Fruit fly (Drosophila melanogaster) whole organism, adult: Measurements from ENCODE around the gene fzy.

Experiments
- CG14711 ChIP-seq: fragments of 200-800 bp; sonication (Bioruptor generic); optimal IDR thresholded peaks from 2 replicates; lab custom pipeline; 2018; ENCODE audit warnings: missing biosample characterization, mild to moderate bottlenecking, missing genetic modification characterization, moderate library complexity
- CG1620 ChIP-seq: fragments of 200-800 bp; sonication (Bioruptor generic); optimal IDR thresholded peaks from 2 replicates; lab custom pipeline; 2016; ENCODE audit warnings: missing biosample characterization, missing genetic modification characterization
- CG33017 ChIP-seq: fragments of 200-800 bp; sonication (Bioruptor generic); optimal IDR thresholded peaks from 2 replicates; lab custom pipeline; 2018; ENCODE audit warnings: missing biosample characterization, mild to moderate bottlenecking, missing genetic modification characterization, moderate library complexity
- CG5204 ChIP-seq: fragments of 200-800 bp; sonication (Bioruptor generic); optimal IDR thresholded peaks from 2 replicates; lab custom pipeline; 2016; ENCODE audit warnings: missing biosample characterization, missing genetic modification characterization
- CG7101 ChIP-seq: fragments of 200-800 bp; sonication (Bioruptor generic); optimal IDR thresholded peaks from 2 replicates; lab custom pipeline; 2018; ENCODE audit warnings: missing biosample characterization, mild to moderate bottlenecking, missing genetic modification characterization, moderate library complexity
- Clk ChIP-seq: fragments of 200-800 bp; sonication (Bioruptor generic); optimal IDR thresholded peaks from 2 replicates; lab custom pipeline; 2017; ENCODE audit warnings: missing biosample characterization, missing genetic modification characterization
- Crg-1 ChIP-seq: fragments of 200-800 bp; sonication (Bioruptor generic); optimal IDR thresholded peaks from 2 replicates; lab custom pipeline; 2016; ENCODE audit warnings: missing biosample characterization, missing genetic modification characterization
- bab1 ChIP-seq: fragments of 200-800 bp; sonication (Bioruptor generic); optimal IDR thresholded peaks from 3 replicates; lab custom pipeline; 2019; ENCODE audit warnings: missing biosample characterization, mild to moderate bottlenecking, missing genetic modification characterization, moderate library complexity
- cic ChIP-seq: fragments of 200-800 bp; sonication (Bioruptor generic); optimal IDR thresholded peaks from 2 replicates; lab custom pipeline; 2017; ENCODE audit warnings: missing biosample characterization, mild to moderate bottlenecking, missing genetic modification characterization, moderate library complexity
- tj ChIP-seq: fragments of 200-800 bp; sonication (Bioruptor generic); optimal IDR thresholded peaks from 3 replicates; lab custom pipeline; 2017; ENCODE audit warnings: missing biosample characterization, mild to moderate bottlenecking, missing genetic modification characterization, moderate library complexity

- no peak for TF ChIP-seq bab1 (GFP tag; lab: Kevin White, UChicago)
- no peak for TF ChIP-seq CG5204 (GFP tag; lab: Kevin White, UChicago)
- no peak for TF ChIP-seq CG7101
- TF ChIP-seq Crg-1 (GFP tag; lab: Kevin White, UChicago): no peak
- TF ChIP-seq cic: no peak
- TF ChIP-seq Clk (GFP tag; lab: Kevin White, UChicago): no peak
- TF ChIP-seq CG1620: no peak
- no peak for TF ChIP-seq CG33017 (tag; lab: Kevin White, UChicago)
- no peak for TF ChIP-seq tj (GFP tag; lab: Kevin White, UChicago)
- TF ChIP-seq CG14711 (tag; lab: Kevin White, UChicago): no peak
These were observed 5.7 kb downstream of the fzy start for dm6 chr2L:16316410-16316809.
